Fruit fly (Drosophila melanogaster): Measurements from ENCODE around the gene raskol.

The raskol gene

dm6 chrX:17780295-17780694, 70.4 kb downstream of the raskol start (continued):
- no peak for TF ChIP-seq CG17612 (GFP tag; IDR thresholded peaks at IDR 0.05)
- no peak for TF ChIP-seq CkIIα-i1 (GFP tag; IDR thresholded peaks at IDR 0.05)
- no peak for TF ChIP-seq danr (GFP tag; IDR thresholded peaks at IDR 0.05)
- peak; percentile 17 for TF ChIP-seq CG16863 (GFP tag; optimal IDR thresholded peaks at IDR 0.05)
- no peak for TF ChIP-seq MBD-R2 (GFP tag; IDR thresholded peaks at IDR 0.05)
- no peak for TF ChIP-seq MESR4 (GFP tag; optimal IDR thresholded peaks at IDR 0.05)
- TF ChIP-seq Bteb2 (GFP tag; optimal IDR thresholded peaks at IDR 0.05) = no peak
- peak; percentile 28 for TF ChIP-seq nerfin-1 (tag; optimal IDR thresholded peaks at IDR 0.05)
- no peak for TF ChIP-seq NC2β (GFP tag; optimal IDR thresholded peaks at IDR 0.05)
- no peak for TF ChIP-seq sug (tag; optimal IDR thresholded peaks at IDR 0.05)
- TF ChIP-seq insv (GFP tag; optimal IDR thresholded peaks at IDR 0.05) = no peak
- peak; percentile 38 for TF ChIP-seq CG8388 (GFP tag; optimal IDR thresholded peaks at IDR 0.05)
- no peak for TF ChIP-seq sim (GFP tag; IDR thresholded peaks at IDR 0.05)
- peak; percentile 59 for TF ChIP-seq CG13424 (tag; optimal IDR thresholded peaks at IDR 0.05)
- no peak for TF ChIP-seq seq (GFP tag; IDR thresholded peaks at IDR 0.05)

dm6 chrX:17780834-17781233, 70.9 kb downstream of the raskol start:
- TF ChIP-seq CG3065 (GFP tag; optimal IDR thresholded peaks at IDR 0.05) = no peak
- TF ChIP-seq CG30431 (GFP tag; optimal IDR thresholded peaks at IDR 0.05) = no peak
- no peak for TF ChIP-seq sqz (GFP tag; optimal IDR thresholded peaks at IDR 0.05)
- TF ChIP-seq CG7839 (tag; optimal IDR thresholded peaks at IDR 0.05) = no peak
- peak; percentile 19; the same call in 1 of the 2 replicates for TF ChIP-seq vvl (GFP tag; IDR thresholded peaks at IDR 0.05)
- no peak for TF ChIP-seq caup (GFP tag; optimal IDR thresholded peaks at IDR 0.05; ENCODE audit: severe bottlenecking)
- TF ChIP-seq E2f1 (GFP tag; IDR thresholded peaks at IDR 0.05) = no peak
- no peak for TF ChIP-seq CG32767 (GFP tag; IDR thresholded peaks at IDR 0.05)
- TF ChIP-seq CG10979 (tag; optimal IDR thresholded peaks at IDR 0.05) = no peak
- TF ChIP-seq CG43689 (GFP tag; IDR thresholded peaks at IDR 0.05) = no peak
- TF ChIP-seq CG8281 (tag; optimal IDR thresholded peaks at IDR 0.05) = peak; percentile 98

- no peak for TF ChIP-seq Jarid2 (GFP tag; optimal IDR thresholded peaks at IDR 0.05)
- peak; percentile 37 for TF ChIP-seq Hmr (GFP tag; optimal IDR thresholded peaks at IDR 0.05)
- TF ChIP-seq C15 (GFP tag; IDR thresholded peaks at IDR 0.05) = no peak
- no peak for TF ChIP-seq CG9876 (GFP tag; optimal IDR thresholded peaks at IDR 0.05)
- TF ChIP-seq pros (GFP tag; optimal IDR thresholded peaks at IDR 0.05) = peak; percentile 17
- TF ChIP-seq fd102C (GFP tag; optimal IDR thresholded peaks at IDR 0.05) = no peak
- peak in 1 of 2 experiments; percentile 76 for TF ChIP-seq bsh (GFP tag; optimal IDR thresholded peaks at IDR 0.05)
- TF ChIP-seq CG7556 (GFP tag; optimal IDR thresholded peaks at IDR 0.05) = peak; percentile 65
- no peak for TF ChIP-seq CG9797 (GFP tag; optimal IDR thresholded peaks at IDR 0.05)
- peak; percentile 71 for TF ChIP-seq dmrt11E (tag; optimal IDR thresholded peaks at IDR 0.05)
- peak; percentile 26 for TF ChIP-seq CG2202 (tag; optimal IDR thresholded peaks at IDR 0.05)
- TF ChIP-seq dm (GFP tag; optimal IDR thresholded peaks at IDR 0.05) = no peak
- no peak for TF ChIP-seq CG11456 (GFP tag; IDR thresholded peaks at IDR 0.05)
- TF ChIP-seq ATbp (GFP tag; optimal IDR thresholded peaks at IDR 0.05) = peak; percentile 28
- no peak for TF ChIP-seq z (GFP tag; IDR thresholded peaks at IDR 0.05)
- TF ChIP-seq Deaf1 (tag; optimal IDR thresholded peaks at IDR 0.05) = peak; percentile 38
- 0 out of 3 replicates have a peak, but pooled peaks have one; percentile 16 for TF ChIP-seq CG11695 (GFP tag; IDR thresholded peaks at IDR 0.05)
- peak; percentile 38 for TF ChIP-seq CG15601 (tag; optimal IDR thresholded peaks at IDR 0.05)
- no peak for TF ChIP-seq CG16813 (GFP tag; IDR thresholded peaks at IDR 0.05; ENCODE audit: partially characterized antibody)
- TF ChIP-seq bcd (GFP tag; optimal IDR thresholded peaks at IDR 0.05) = peak; percentile 8
- peak; percentile 8; the same call in 1 of the 2 replicates for TF ChIP-seq onecut (GFP tag; IDR thresholded peaks at IDR 0.05)
- peak in 1 of 2 experiments; percentile 29 for TF ChIP-seq tll (GFP tag; optimal IDR thresholded peaks at IDR 0.05)
- TF ChIP-seq jigr1 (GFP tag; IDR thresholded peaks at IDR 0.05) = no peak
- TF ChIP-seq gem (tag; optimal IDR thresholded peaks at IDR 0.05) = peak; percentile 74
These were observed 72.1 kb downstream of the raskol start for dm6 chrX:17782058-17782457.
